Worm (Caenorhabditis elegans): ENCODE data around the gene ZK757.10.

- TF ChIP-seq ref-1 (GFP tag; conservative IDR thresholded peaks at IDR 0.05): no peak
- TF ChIP-seq T22C8.4 (GFP tag; IDR thresholded peaks at IDR 0.05): no peak
- TF ChIP-seq tab-1 (GFP tag; IDR thresholded peaks at IDR 0.05): no peak
Measured at ce11 chrIII:9871032-9871431, 6.0 kb upstream of the ZK757.10 start, which contains the start of gene ZK757.1.
